Fruit fly (Drosophila melanogaster): ENCODE data around the gene CG17325.

The CG17325 gene

DNA sequence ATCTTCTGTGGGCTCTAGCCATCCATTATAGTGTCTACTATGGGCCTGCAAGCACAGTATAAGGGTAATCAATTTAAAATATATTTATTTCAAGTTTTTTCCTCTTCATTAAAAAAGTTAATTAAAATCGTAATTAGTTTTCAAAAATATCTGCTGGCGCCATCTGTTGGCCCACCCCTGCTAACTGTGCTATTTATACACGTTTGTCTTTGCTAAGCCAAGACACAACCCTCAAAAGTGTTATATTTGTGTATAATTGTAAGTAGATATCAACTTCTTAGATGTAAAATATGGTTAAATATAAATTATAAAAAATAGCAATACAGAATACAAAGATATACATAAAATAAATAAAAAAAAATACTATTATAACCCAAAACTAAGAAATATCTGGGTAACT, 35.9 kb upstream of the CG17325 start:
- TF ChIP-seq fru (GFP tag; optimal IDR thresholded peaks at IDR 0.05) (peak; percentile 72), Vsx2 (GFP tag; optimal IDR thresholded peaks at IDR 0.05; ENCODE audit: partially characterized antibody) (no peak), Myc (optimal IDR thresholded peaks at IDR 0.05) (peak; percentile 72), dl (GFP tag; optimal IDR thresholded peaks at IDR 0.05; ENCODE audit: insufficient read depth in 1 of 2, partially characterized antibody in 2 of 2) (no peak), sage (GFP tag; optimal IDR thresholded peaks at IDR 0.05) (no peak), N (GFP tag; optimal IDR thresholded peaks at IDR 0.05) (no peak), dmrt93B (GFP tag; optimal IDR thresholded peaks at IDR 0.05) (no peak), sv (GFP tag; optimal IDR thresholded peaks at IDR 0.05) (no peak)

dm6 chr2L:18777442-18777841, 35.0 kb upstream of the CG17325 start:
- TF ChIP-seq lola (GFP tag; optimal IDR thresholded peaks at IDR 0.05) (no peak), Dfd (GFP tag; optimal IDR thresholded peaks at IDR 0.05) (peak; percentile 70)

DNA sequence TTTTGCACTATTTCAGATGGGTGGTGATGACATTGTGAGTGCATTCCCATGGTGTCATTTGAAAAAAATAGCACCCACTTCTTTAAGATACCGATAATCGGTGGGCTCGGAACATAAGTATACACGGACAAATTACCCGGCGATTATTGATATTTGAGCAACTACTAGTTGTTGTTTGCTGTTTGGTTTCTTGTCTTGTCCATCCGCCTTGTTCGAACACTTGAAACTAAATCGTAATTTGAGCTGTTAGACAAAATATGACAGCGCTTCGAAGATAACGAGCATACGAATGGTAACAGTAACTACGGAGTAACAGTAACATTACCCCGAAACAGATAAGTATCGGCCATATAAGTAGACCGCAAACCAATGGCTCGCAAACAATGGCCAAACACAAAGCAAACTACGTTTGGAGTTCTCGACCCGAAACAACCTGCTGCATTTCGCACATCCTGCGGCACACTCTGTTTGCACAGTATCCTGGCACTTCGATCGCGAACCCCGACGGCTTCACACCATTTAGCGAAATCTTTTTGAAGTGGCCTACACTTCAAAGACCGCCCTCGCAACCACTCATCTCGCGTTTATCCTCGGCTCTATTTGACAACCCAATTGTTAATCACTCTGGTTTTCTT, 31.4 kb upstream of the CG17325 start:
- TF ChIP-seq Abd-B (GFP tag; optimal IDR thresholded peaks at IDR 0.05) (no peak), psq (GFP tag; optimal IDR thresholded peaks at IDR 0.05) (no peak)

DNA sequence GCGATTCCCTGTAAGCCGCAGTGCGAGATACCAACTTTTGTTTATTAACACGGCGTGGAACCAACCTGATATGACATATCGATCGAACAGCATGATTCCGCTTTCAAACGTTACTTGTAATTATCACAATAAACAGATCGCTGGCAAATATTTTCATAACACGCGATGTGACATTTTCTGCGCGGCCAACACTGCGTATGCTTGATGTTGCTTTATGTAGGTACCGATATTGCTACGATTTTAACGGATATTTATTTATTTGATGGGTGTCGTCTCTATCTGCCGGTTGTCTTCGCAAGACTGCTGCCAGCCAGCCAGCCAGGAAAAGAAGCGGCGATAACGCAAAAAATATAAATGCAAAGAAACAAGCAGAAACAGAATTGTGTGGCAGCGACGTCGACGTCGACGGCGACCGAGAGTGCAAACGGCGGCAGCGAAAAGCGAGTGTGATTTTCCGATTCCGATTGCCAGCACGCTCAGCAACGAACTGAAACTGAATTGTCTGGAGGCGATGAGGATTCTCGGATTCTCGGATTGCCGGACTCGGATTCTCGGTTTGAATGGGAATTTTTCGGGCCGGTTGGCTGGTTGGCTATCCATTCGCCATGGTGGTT, 30.1 kb upstream of the CG17325 start:
- TF ChIP-seq dmrt93B (GFP tag; optimal IDR thresholded peaks at IDR 0.05), result no peak
- TF ChIP-seq HLH106 (tag; optimal IDR thresholded peaks at IDR 0.05), result no peak
- no peak for TF ChIP-seq jim (GFP tag; optimal IDR thresholded peaks at IDR 0.05)
- TF ChIP-seq GATAd (GFP tag; optimal IDR thresholded peaks at IDR 0.05), result no peak
- no peak for TF ChIP-seq psq (GFP tag; optimal IDR thresholded peaks at IDR 0.05)
- no peak for TF ChIP-seq Vsx2 (GFP tag; optimal IDR thresholded peaks at IDR 0.05; ENCODE audit: partially characterized antibody)
- TF ChIP-seq OdsH (GFP tag; optimal IDR thresholded peaks at IDR 0.05), result no peak
- TF ChIP-seq Hr83 (GFP tag; optimal IDR thresholded peaks at IDR 0.05; ENCODE audit: poor library complexity, severe bottlenecking), result no peak
- no peak for TF ChIP-seq sv (GFP tag; optimal IDR thresholded peaks at IDR 0.05)
- no peak for TF ChIP-seq Abd-B (GFP tag; optimal IDR thresholded peaks at IDR 0.05)
- no peak for TF ChIP-seq lola (GFP tag; optimal IDR thresholded peaks at IDR 0.05)
- no peak for TF ChIP-seq br (GFP tag; optimal IDR thresholded peaks at IDR 0.05)

- TF ChIP-seq Sp1 (GFP tag; optimal IDR thresholded peaks at IDR 0.05) (no peak), jim (GFP tag; optimal IDR thresholded peaks at IDR 0.05) (no peak), dsf (GFP tag; optimal IDR thresholded peaks at IDR 0.05; ENCODE audit: borderline replicate concordance) (no peak), br (GFP tag; optimal IDR thresholded peaks at IDR 0.05) (no peak), brk (GFP tag; optimal IDR thresholded peaks at IDR 0.05) (no peak), Dif (GFP tag; optimal IDR thresholded peaks at IDR 0.05; ENCODE audit: partially characterized antibody) (peak; percentile 26), OdsH (GFP tag; optimal IDR thresholded peaks at IDR 0.05) (no peak), Mio (GFP tag; optimal IDR thresholded peaks at IDR 0.05) (no peak), CG32264 (GFP tag; optimal IDR thresholded peaks at IDR 0.05) (no peak), Dfd (GFP tag; optimal IDR thresholded peaks at IDR 0.05) (no peak), Abd-B (GFP tag; optimal IDR thresholded peaks at IDR 0.05) (no peak), dl (GFP tag; optimal IDR thresholded peaks at IDR 0.05; ENCODE audit: insufficient read depth in 1 of 2, partially characterized antibody in 2 of 2) (peak; percentile 1 to 2), sv (GFP tag; optimal IDR thresholded peaks at IDR 0.05) (no peak)
These were observed 29.5 kb upstream of the CG17325 start for dm6 chr2L:18782936-18783335.

dm6 chr2L:18783357-18784040, 28.9 kb upstream of the CG17325 start:
- no peak for TF ChIP-seq foxo (GFP tag; optimal IDR thresholded peaks at IDR 0.05)
- TF ChIP-seq Dfd (GFP tag; optimal IDR thresholded peaks at IDR 0.05), result peak; percentile 35

Measured in whole organism, wandering third instar larva.